Fruit fly (Drosophila melanogaster) whole organism, embryonic: ENCODE data around the gene Pop5.
A peak's percentile ranks its signal among the peaks of the same experiment; 100 is the strongest.

Experiments used
- CG10366 ChIP-seq: fragments of 200-800 bp; sonication (Bioruptor generic); IDR thresholded peaks from 2 replicates; pipeline ENCODE4 v1.3.6; 2022; ENCODE audit warnings: missing biosample characterization, missing genetic modification characterization
- CG10654 ChIP-seq: fragments of 200-800 bp; sonication (Bioruptor generic); optimal IDR thresholded peaks from 2 replicates; lab custom pipeline; 2016; ENCODE audit warnings: missing biosample characterization, missing genetic modification characterization
- CG11504 ChIP-seq: fragments of 200-800 bp; sonication (Bioruptor generic); optimal IDR thresholded peaks from 3 replicates; lab custom pipeline; 2019; ENCODE audit warnings: missing biosample characterization, mild to moderate bottlenecking, missing genetic modification characterization, moderate library complexity
- CG11723 ChIP-seq: fragments of 200-800 bp; sonication (Bioruptor generic); optimal IDR thresholded peaks from 2 replicates; lab custom pipeline; 2017; ENCODE audit warnings: missing biosample characterization, mild to moderate bottlenecking, missing genetic modification characterization
- CG12236 ChIP-seq: fragments of 200-800 bp; sonication (Bioruptor generic); optimal IDR thresholded peaks from 2 replicates; lab custom pipeline; 2016; ENCODE audit warnings: missing biosample characterization, missing genetic modification characterization
- CG13123 ChIP-seq: fragments of 200-800 bp; sonication (Bioruptor generic); optimal IDR thresholded peaks from 2 replicates; lab custom pipeline; 2016; ENCODE audit warnings: missing biosample characterization, missing genetic modification characterization
- CG14965 ChIP-seq: fragments of 200-800 bp; sonication (Bioruptor generic); optimal IDR thresholded peaks from 2 replicates; lab custom pipeline; 2016; ENCODE audit warnings: missing biosample characterization, missing genetic modification characterization, borderline replicate concordance
- CG15011 ChIP-seq: fragments of 200-800 bp; sonication (Bioruptor generic); optimal IDR thresholded peaks from 3 replicates; lab custom pipeline; 2018; ENCODE audit warnings: missing biosample characterization, mild to moderate bottlenecking, missing genetic modification characterization
- CG15269 ChIP-seq: fragments of 200-800 bp; sonication (Bioruptor generic); optimal IDR thresholded peaks from 2 replicates; lab custom pipeline; 2018; ENCODE audit warnings: missing biosample characterization, mild to moderate bottlenecking, missing genetic modification characterization, moderate library complexity
- CG1647 ChIP-seq: fragments of 200-800 bp; sonication (Bioruptor generic); optimal IDR thresholded peaks from 3 replicates; lab custom pipeline; 2016; ENCODE audit warnings: missing biosample characterization, missing genetic modification characterization
- CG18262 ChIP-seq: fragments of 200-800 bp; optimal IDR thresholded peaks from 3 replicates; lab custom pipeline; 2019; ENCODE audit warnings: missing biosample characterization, mild to moderate bottlenecking, missing genetic modification characterization, moderate library complexity
- CG6254 ChIP-seq: fragments of 200-800 bp; sonication (Bioruptor generic); optimal IDR thresholded peaks from 3 replicates; lab custom pipeline; 2017; ENCODE audit warnings: mild to moderate bottlenecking, missing biosample characterization, missing genetic modification reagents, missing genetic modification characterization
- CG7556 ChIP-seq: fragments of 200-800 bp; sonication (Bioruptor generic); optimal IDR thresholded peaks from 2 replicates; lab custom pipeline; 2017; ENCODE audit warnings: missing biosample characterization, mild to moderate bottlenecking, missing genetic modification characterization
- CG7839 ChIP-seq: fragments of 200-800 bp; sonication (Bioruptor generic); optimal IDR thresholded peaks from 3 replicates; lab custom pipeline; 2018; ENCODE audit warnings: missing biosample characterization, mild to moderate bottlenecking, missing genetic modification characterization, moderate library complexity
- CG7963 ChIP-seq: fragments of 200-800 bp; sonication (Bioruptor generic); IDR thresholded peaks from 3 replicates; pipeline ENCODE4 v1.3.6; 2022; ENCODE audit warnings: missing biosample characterization, missing genetic modification characterization; ENCODE audit not compliant: partially characterized antibody
- CG8388 ChIP-seq: fragments of 200-800 bp; sonication (Bioruptor generic); optimal IDR thresholded peaks from 2 replicates; lab custom pipeline; 2019; ENCODE audit warnings: missing biosample characterization, mild to moderate bottlenecking, missing genetic modification characterization, moderate library complexity
- CG9876 ChIP-seq: fragments of 200-800 bp; sonication (Bioruptor generic); optimal IDR thresholded peaks from 2 replicates; lab custom pipeline; 2016; ENCODE audit warnings: missing biosample characterization, missing genetic modification characterization
- CG9932 ChIP-seq: fragments of 200-800 bp; sonication (Bioruptor generic); IDR thresholded peaks from 2 replicates; pipeline ENCODE4 v1.3.6; 2022; ENCODE audit warnings: missing biosample characterization, missing genetic modification characterization
- D ChIP-seq, 2 experiments: fragments of 200-800 bp in 1 of 2; fragments of >200 bp in 1 of 2; sonication (Bioruptor generic) in 1 of 2; optimal IDR thresholded peaks; 2 replicates in 1 of 2; 3 replicates in 1 of 2; lab custom pipeline; 2017; ENCODE audit warnings: mild to moderate bottlenecking in 1 of 2, missing biosample characterization in 1 of 2, missing genetic modification characterization in 1 of 2, missing genetic modification reagents in 1 of 2
- Dll ChIP-seq: fragments of 200-800 bp; sonication (Bioruptor generic); IDR thresholded peaks from 4 replicates; pipeline ENCODE4 v1.3.6; 2022; ENCODE audit warnings: missing biosample characterization, missing genetic modification characterization; ENCODE audit not compliant: partially characterized antibody
- Elba2 ChIP-seq: fragments of 200-800 bp; sonication (Bioruptor generic); optimal IDR thresholded peaks from 3 replicates; lab custom pipeline; 2016; ENCODE audit warnings: missing biosample characterization, missing genetic modification characterization
- Ets97D ChIP-seq: fragments of 200-800 bp; sonication (Bioruptor generic); optimal IDR thresholded peaks from 3 replicates; lab custom pipeline; 2016; ENCODE audit warnings: missing biosample characterization, missing genetic modification characterization
- Fer1 ChIP-seq: fragments of 200-800 bp; sonication (Bioruptor generic); optimal IDR thresholded peaks from 2 replicates; lab custom pipeline; 2017; ENCODE audit warnings: missing biosample characterization, mild to moderate bottlenecking, missing genetic modification characterization
- HLH3B ChIP-seq: fragments of 200-800 bp; sonication (Bioruptor generic); IDR thresholded peaks from 2 replicates; pipeline ENCODE4 v1.3.6; 2022; ENCODE audit warnings: missing biosample characterization, missing genetic modification characterization
- Hmx ChIP-seq: fragments of 200-800 bp; sonication (Bioruptor generic); optimal IDR thresholded peaks from 2 replicates; lab custom pipeline; 2016; ENCODE audit warnings: missing biosample characterization, missing genetic modification characterization
- Lhr ChIP-seq: fragments of 200-800 bp; sonication (Bioruptor generic); optimal IDR thresholded peaks from 3 replicates; lab custom pipeline; 2017; ENCODE audit warnings: mild to moderate bottlenecking, missing biosample characterization, missing genetic modification reagents, missing genetic modification characterization
- MBD-R2 ChIP-seq: fragments of 200-800 bp; sonication (Bioruptor generic); IDR thresholded peaks from 2 replicates; pipeline ENCODE4 v1.3.6; 2022; ENCODE audit warnings: missing biosample characterization, missing genetic modification characterization
- Meics ChIP-seq: fragments of 200-800 bp; sonication (Bioruptor generic); optimal IDR thresholded peaks from 2 replicates; lab custom pipeline; 2017; ENCODE audit warnings: missing biosample characterization, mild to moderate bottlenecking, missing genetic modification characterization
- Sry-β ChIP-seq: fragments of 200-800 bp; sonication (Bioruptor generic); optimal IDR thresholded peaks from 2 replicates; lab custom pipeline; 2018; ENCODE audit warnings: missing biosample characterization, mild to moderate bottlenecking, missing genetic modification characterization, moderate library complexity
- Usf ChIP-seq: fragments of 200-800 bp; sonication (Bioruptor generic); optimal IDR thresholded peaks from 2 replicates; lab custom pipeline; 2017; ENCODE audit warnings: missing genotype, missing biosample characterization, missing genetic modification characterization
- ash1 ChIP-seq: fragments of 200-800 bp; sonication (Bioruptor generic); optimal IDR thresholded peaks from 2 replicates; lab custom pipeline; 2018; ENCODE audit warnings: missing biosample characterization, mild to moderate bottlenecking, missing genetic modification characterization
- bigmax ChIP-seq: fragments of 200-800 bp; sonication (Bioruptor generic); optimal IDR thresholded peaks from 2 replicates; lab custom pipeline; 2018; ENCODE audit warnings: missing biosample characterization, mild to moderate bottlenecking, missing genetic modification characterization
- btn ChIP-seq: fragments of 200-800 bp; sonication (Bioruptor generic); optimal IDR thresholded peaks from 2 replicates; lab custom pipeline; 2016; ENCODE audit warnings: missing biosample characterization, missing genetic modification characterization
- corto ChIP-seq: fragments of 200-800 bp; sonication (Bioruptor generic); optimal IDR thresholded peaks from 2 replicates; lab custom pipeline; 2016; ENCODE audit warnings: missing biosample characterization, mild to moderate bottlenecking, missing genetic modification characterization, moderate library complexity
- crol ChIP-seq: fragments of 200-800 bp; sonication (Bioruptor generic); IDR thresholded peaks from 2 replicates; pipeline ENCODE4 v1.3.6; 2022; ENCODE audit warnings: missing biosample characterization, missing genetic modification characterization
- da ChIP-seq: fragments of 200-800 bp; sonication (Bioruptor generic); optimal IDR thresholded peaks from 2 replicates; lab custom pipeline; 2016; ENCODE audit warnings: missing biosample characterization, missing genetic modification characterization
- danr ChIP-seq: fragments of 200-800 bp; sonication (Bioruptor generic); IDR thresholded peaks from 2 replicates; pipeline ENCODE4 v1.3.6; 2022; ENCODE audit warnings: missing biosample characterization, missing genetic modification characterization
- dati ChIP-seq: fragments of 200-800 bp; sonication (Bioruptor generic); IDR thresholded peaks from 2 replicates; pipeline ENCODE4 v1.3.6; 2022; ENCODE audit warnings: missing biosample characterization, missing genetic modification characterization
- emc ChIP-seq: fragments of 200-800 bp; sonication (Bioruptor generic); optimal IDR thresholded peaks from 2 replicates; lab custom pipeline; 2016; ENCODE audit warnings: missing biosample characterization, missing genetic modification characterization
- esg ChIP-seq: fragments of 200-800 bp; sonication (Bioruptor generic); conservative IDR thresholded peaks from 2 replicates; pipeline ENCODE4 v1.3.6; 2022; ENCODE audit warnings: missing biosample characterization, missing genetic modification characterization
- grau ChIP-seq: fragments of 200-800 bp; optimal IDR thresholded peaks from 3 replicates; lab custom pipeline; 2019; ENCODE audit warnings: missing biosample characterization, mild to moderate bottlenecking, missing genetic modification characterization, moderate library complexity
- gro ChIP-seq: fragments of 200-800 bp; sonication (Bioruptor generic); optimal IDR thresholded peaks from 2 replicates; lab custom pipeline; 2016; ENCODE audit warnings: missing biosample characterization, missing genetic modification characterization
- h ChIP-seq: fragments of >200 bp; optimal IDR thresholded peaks from 2 replicates; lab custom pipeline; 2017
- kay ChIP-seq: fragments of 200-800 bp; sonication (Bioruptor generic); optimal IDR thresholded peaks from 2 replicates; lab custom pipeline; 2016; ENCODE audit warnings: missing biosample characterization, missing genetic modification characterization
- scrt ChIP-seq: fragments of 200-800 bp; sonication (Bioruptor generic); optimal IDR thresholded peaks from 2 replicates; lab custom pipeline; 2018; ENCODE audit warnings: missing biosample characterization, mild to moderate bottlenecking, missing genetic modification characterization, moderate library complexity
- trem ChIP-seq: fragments of 200-800 bp; optimal IDR thresholded peaks from 3 replicates; lab custom pipeline; 2019; ENCODE audit warnings: missing biosample characterization, mild to moderate bottlenecking, missing genetic modification characterization, moderate library complexity
- trh ChIP-seq: fragments of 200-800 bp; sonication (Bioruptor generic); optimal IDR thresholded peaks from 2 replicates; lab custom pipeline; 2016; ENCODE audit warnings: missing biosample characterization, missing genetic modification characterization
- unc-4 ChIP-seq: fragments of 200-800 bp; sonication (Bioruptor generic); IDR thresholded peaks from 2 replicates; pipeline ENCODE4 v1.3.6; 2022; ENCODE audit warnings: missing biosample characterization, missing genetic modification characterization; ENCODE audit not compliant: partially characterized antibody
- zfh2 ChIP-seq: fragments of 200-800 bp; sonication (Bioruptor generic); optimal IDR thresholded peaks from 2 replicates; lab custom pipeline; 2016; ENCODE audit warnings: missing biosample characterization, missing genetic modification characterization

Gene Pop5

dm6 chr3L:17003251-17004171 lies 41.3 kb downstream of the Pop5 start (continued):
- TF ChIP-seq CG1647 (GFP tag; lab: Kevin White, UChicago) (no peak), CG9932 (GFP tag; lab: Robert Waterston, UW) (no peak), Lhr (no peak), CG11504 (tag; lab: Kevin White, UChicago) (no peak), Ets97D (no peak), Hmx (no peak), CG6254 (GFP tag; lab: Kevin White, UChicago) (no peak), emc (no peak), da (GFP tag; lab: Kevin White, UChicago) (no peak), HLH3B (GFP tag; lab: Robert Waterston, UW) (0 out of 2 replicates have a peak, but pooled peaks have one; percentile 15), Elba2 (GFP tag; lab: Kevin White, UChicago) (no peak), CG7839 (tag; lab: Kevin White, UChicago) (no peak), CG14965 (GFP tag; lab: Kevin White, UChicago) (no peak), unc-4 (GFP tag; lab: Robert Waterston, UW) (no peak), dati (GFP tag; lab: Robert Waterston, UW) (no peak), CG10366 (GFP tag; lab: Robert Waterston, UW) (no peak), danr (GFP tag; lab: Robert Waterston, UW) (no peak), esg (GFP tag; lab: Robert Waterston, UW) (no peak), MBD-R2 (GFP tag; lab: Robert Waterston, UW) (no peak; the same call in 1 of the 2 replicates), h (lab: Kevin White, UChicago) (no peak), CG15269 (tag; lab: Kevin White, UChicago) (no peak), ash1 (GFP tag; lab: Kevin White, UChicago) (no peak), CG13123 (GFP tag; lab: Kevin White, UChicago) (no peak), CG10654 (GFP tag; lab: Kevin White, UChicago) (no peak), D (optimal IDR thresholded peaks at IDR 0.05; lab: Kevin White, UChicago) (no peak), D (GFP tag; optimal IDR thresholded peaks at IDR 0.05; lab: Kevin White, UChicago) (no peak), CG18262 (tag; lab: Kevin White, UChicago) (no peak), Fer1 (GFP tag; lab: Kevin White, UChicago) (peak; percentile 42), Meics (GFP tag; lab: Kevin White, UChicago) (no peak), zfh2 (no peak), btn (GFP tag; lab: Kevin White, UChicago) (no peak), Usf (no peak), CG8388 (GFP tag; lab: Kevin White, UChicago) (no peak), corto (GFP tag; lab: Kevin White, UChicago) (no peak), Sry-β (no peak), trem (tag; lab: Kevin White, UChicago) (no peak), Dll (no peak), CG9876 (GFP tag; lab: Kevin White, UChicago) (no peak), trh (GFP tag; lab: Kevin White, UChicago) (no peak), gro (GFP tag; lab: Kevin White, UChicago) (no peak), CG12236 (GFP tag; lab: Kevin White, UChicago) (no peak), grau (tag; lab: Kevin White, UChicago) (peak; percentile 14), crol (GFP tag; lab: Robert Waterston, UW) (peak; percentile 82), CG7963 (no peak), bigmax (no peak), scrt (GFP tag; lab: Kevin White, UChicago) (no peak), CG7556 (GFP tag; lab: Kevin White, UChicago) (no peak), CG15011 (GFP tag; lab: Kevin White, UChicago) (no peak), CG11723 (no peak), kay (GFP tag; lab: Kevin White, UChicago) (no peak)
